Worm (Caenorhabditis elegans) whole organism, L4/young adult: ENCODE data around the gene tmem-24.

Source experiments
- W03F9.2 ChIP-seq: fragments of 150-350 bp; optimal IDR thresholded peaks from 2 replicates; lab custom pipeline; 2014; ENCODE audit warnings: missing biosample characterization, missing genetic modification characterization
- him-1 ChIP-seq: sonication (generic microtip); optimal IDR thresholded peaks from 2 replicates; lab custom pipeline; 2016; ENCODE audit warnings: missing genotype, missing genetic modification reagents, missing genetic modification characterization, missing compliant biosample characterization

ce11 chrX:3590510-3590909, 54.2 kb downstream of the tmem-24 start:
- no peak for TF ChIP-seq him-1 (tag; lab: Kevin White, UChicago)
- TF ChIP-seq W03F9.2 (tag; lab: Kevin White, UChicago): no peak
